Worm (Caenorhabditis elegans) whole organism, L3 larva: Measurements from ENCODE around the gene ZC443.4.

Experiments used
- R02D3.7 ChIP-seq: fragments of 150-350 bp; optimal IDR thresholded peaks from 2 replicates; lab custom pipeline; 2014; ENCODE audit warnings: missing biosample characterization, missing genetic modification characterization
- ZK546.5 ChIP-seq: sonication (generic microtip); optimal IDR thresholded peaks from 2 replicates; lab custom pipeline; 2017; ENCODE audit warnings: missing biosample characterization, missing genetic modification characterization
- aly-2 ChIP-seq: fragments of 150-350 bp; optimal IDR thresholded peaks from 2 replicates; lab custom pipeline; 2014; ENCODE audit warnings: missing biosample characterization, missing genetic modification characterization
- ama-1 ChIP-seq: fragments of 150-350 bp; optimal IDR thresholded peaks from 2 replicates; lab custom pipeline; 2018
- ceh-16 ChIP-seq: sonication (generic microtip); optimal IDR thresholded peaks from 2 replicates; lab custom pipeline; 2017; ENCODE audit warnings: missing biosample characterization, missing genetic modification characterization
- ceh-82 ChIP-seq: fragments of 150-350 bp; optimal IDR thresholded peaks from 2 replicates; lab custom pipeline; 2014; ENCODE audit warnings: missing biosample characterization, missing genetic modification characterization
- daf-12 ChIP-seq: fragments of 150-350 bp; optimal IDR thresholded peaks from 2 replicates; lab custom pipeline; 2014; ENCODE audit warnings: missing biosample characterization, missing genetic modification reagents, missing genetic modification characterization
- egl-5 ChIP-seq: fragments of 150-350 bp; optimal IDR thresholded peaks from 2 replicates; lab custom pipeline; 2017; ENCODE audit warnings: missing biosample characterization, missing genetic modification reagents, missing genetic modification characterization, inconsistent platforms
- elt-1 ChIP-seq: fragments of 150-350 bp; optimal IDR thresholded peaks from 2 replicates; lab custom pipeline; 2014; ENCODE audit warnings: missing biosample characterization, missing genetic modification characterization
- elt-2 ChIP-seq: sonication (generic microtip); optimal IDR thresholded peaks from 2 replicates; lab custom pipeline; 2016; ENCODE audit warnings: missing genetic modification reagents, mild to moderate bottlenecking, missing genetic modification characterization, missing compliant biosample characterization
- elt-3 ChIP-seq, 3 experiments: fragments of 150-350 bp in 1 of 3; sonication (generic microtip) in 2 of 3; optimal IDR thresholded peaks; 2 replicates in 2 of 3; 4 replicates in 1 of 3; lab custom pipeline; 2014 to 2017; ENCODE audit warnings: missing biosample characterization in 3 of 3, missing genetic modification characterization in 3 of 3
- eor-1 ChIP-seq, 2 experiments: fragments of 150-350 bp; optimal IDR thresholded peaks; 2 replicates each; lab custom pipeline; 2014 to 2018; ENCODE audit warnings: missing biosample characterization in 2 of 2, missing genetic modification characterization in 2 of 2
- fkh-10 ChIP-seq: sonication (generic microtip); optimal IDR thresholded peaks from 2 replicates; lab custom pipeline; 2017; ENCODE audit warnings: missing biosample characterization, missing genetic modification reagents, missing genetic modification characterization
- fkh-2 ChIP-seq: fragments of 150-350 bp; optimal IDR thresholded peaks from 2 replicates; lab custom pipeline; 2014; ENCODE audit warnings: missing biosample characterization, missing genetic modification reagents, missing genetic modification characterization
- hmg-11 ChIP-seq: sonication (generic microtip); optimal IDR thresholded peaks from 2 replicates; lab custom pipeline; 2016; ENCODE audit warnings: missing genetic modification characterization, missing compliant biosample characterization
- jun-1 ChIP-seq: fragments of 150-350 bp; optimal IDR thresholded peaks from 2 replicates; lab custom pipeline; 2014; ENCODE audit warnings: missing biosample characterization, missing genetic modification reagents, missing genetic modification characterization
- lin-39 ChIP-seq: fragments of 150-350 bp; optimal IDR thresholded peaks from 2 replicates; lab custom pipeline; 2018; ENCODE audit warnings: missing biosample characterization, missing genetic modification reagents, missing genetic modification characterization
- lsy-12 ChIP-seq: sonication (generic microtip); optimal IDR thresholded peaks from 2 replicates; lab custom pipeline; 2016; ENCODE audit warnings: mild to moderate bottlenecking, missing genetic modification characterization, missing compliant biosample characterization
- mdl-1 ChIP-seq: fragments of 150-350 bp; optimal IDR thresholded peaks from 2 replicates; lab custom pipeline; 2014; ENCODE audit warnings: missing biosample characterization, missing genetic modification characterization
- nfya-1 ChIP-seq: sonication (generic microtip); optimal IDR thresholded peaks from 2 replicates; lab custom pipeline; 2017; ENCODE audit warnings: missing genetic modification characterization, mild to moderate bottlenecking, missing compliant biosample characterization, antibody characterized with exemption, moderate library complexity; ENCODE audit not compliant: insufficient read depth
- nhr-11 ChIP-seq: fragments of 150-350 bp; optimal IDR thresholded peaks from 2 replicates; lab custom pipeline; 2014; ENCODE audit warnings: missing biosample characterization, missing genetic modification characterization
- nhr-12 ChIP-seq: fragments of 150-350 bp; optimal IDR thresholded peaks from 2 replicates; lab custom pipeline; 2014; ENCODE audit warnings: missing biosample characterization, missing genetic modification characterization
- nhr-23 ChIP-seq: fragments of 150-350 bp; optimal IDR thresholded peaks from 2 replicates; lab custom pipeline; 2014; ENCODE audit warnings: missing biosample characterization, missing genetic modification reagents, missing genetic modification characterization
- nhr-25 ChIP-seq: sonication (generic microtip); optimal IDR thresholded peaks from 2 replicates; lab custom pipeline; 2017; ENCODE audit warnings: missing biosample characterization, missing genetic modification characterization
- nhr-43 ChIP-seq: sonication (generic microtip); optimal IDR thresholded peaks from 2 replicates; lab custom pipeline; 2016; ENCODE audit warnings: mild to moderate bottlenecking, missing genetic modification characterization, missing compliant biosample characterization; ENCODE audit not compliant: poor library complexity, severe bottlenecking
- nhr-67 ChIP-seq: fragments of 150-350 bp; optimal IDR thresholded peaks from 2 replicates; lab custom pipeline; 2014; ENCODE audit warnings: missing biosample characterization, missing genetic modification characterization
- nhr-76 ChIP-seq: fragments of 150-350 bp; sonication (generic microtip); optimal IDR thresholded peaks from 5 replicates; lab custom pipeline; 2014; ENCODE audit warnings: missing biosample characterization, missing genetic modification characterization
- nhr-77 ChIP-seq: fragments of 150-350 bp; optimal IDR thresholded peaks from 2 replicates; lab custom pipeline; 2014; ENCODE audit warnings: missing biosample characterization, missing genetic modification characterization
- pha-4 ChIP-seq: fragments of 150-350 bp; optimal IDR thresholded peaks from 2 replicates; lab custom pipeline; 2014; ENCODE audit warnings: missing biosample characterization, missing genetic modification reagents, missing genetic modification characterization
- pqm-1 ChIP-seq: fragments of 150-350 bp; optimal IDR thresholded peaks from 2 replicates; lab custom pipeline; 2017; ENCODE audit warnings: missing biosample characterization, missing genetic modification characterization, inconsistent platforms
- sea-2 ChIP-seq: fragments of 150-350 bp; sonication (generic microtip); optimal IDR thresholded peaks from 4 replicates; lab custom pipeline; 2014; ENCODE audit warnings: missing biosample characterization, missing genetic modification reagents, missing genetic modification characterization
- skn-1 ChIP-seq: fragments of 150-350 bp; optimal IDR thresholded peaks from 2 replicates; lab custom pipeline; 2014; ENCODE audit warnings: missing biosample characterization, missing genetic modification characterization
- tbx-2 ChIP-seq: sonication (generic microtip); optimal IDR thresholded peaks from 2 replicates; lab custom pipeline; 2016; ENCODE audit warnings: mild to moderate bottlenecking, missing genetic modification characterization, missing compliant biosample characterization
- unc-39 ChIP-seq: sonication (generic microtip); optimal IDR thresholded peaks from 4 replicates; lab custom pipeline; 2017; ENCODE audit warnings: missing biosample characterization, missing genetic modification characterization
- unc-62 ChIP-seq: fragments of 150-350 bp; sonication (generic microtip); optimal IDR thresholded peaks from 4 replicates; lab custom pipeline; 2014; ENCODE audit warnings: missing biosample characterization, missing genetic modification reagents, missing genetic modification characterization
- ztf-11 ChIP-seq: fragments of 150-350 bp; optimal IDR thresholded peaks from 2 replicates; lab custom pipeline; 2014; ENCODE audit warnings: missing biosample characterization, missing genetic modification characterization

ZC443.4 gene

DNA sequence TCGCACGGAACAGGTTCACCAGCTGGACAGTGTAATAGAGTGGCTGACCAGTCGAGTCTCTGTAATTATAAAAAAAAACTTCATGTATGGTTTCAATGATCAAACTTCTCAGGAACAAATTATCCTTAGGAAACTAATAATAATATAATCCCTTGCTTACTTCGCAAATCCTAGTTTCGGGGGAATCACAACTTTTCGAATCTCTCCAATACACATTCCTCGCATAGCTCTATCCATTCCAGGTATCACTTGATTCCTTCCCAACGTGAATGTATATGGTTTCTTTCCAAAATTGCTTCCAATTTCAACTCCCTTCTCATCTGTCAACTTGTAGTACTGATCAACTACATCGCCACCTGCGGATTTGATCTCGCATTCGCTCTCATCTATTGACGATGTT, 33.3 kb downstream of the ZC443.4 start:
- no peak for TF ChIP-seq eor-1 (tag; optimal IDR thresholded peaks at IDR 0.05; lab: Kevin White, UChicago)

DNA sequence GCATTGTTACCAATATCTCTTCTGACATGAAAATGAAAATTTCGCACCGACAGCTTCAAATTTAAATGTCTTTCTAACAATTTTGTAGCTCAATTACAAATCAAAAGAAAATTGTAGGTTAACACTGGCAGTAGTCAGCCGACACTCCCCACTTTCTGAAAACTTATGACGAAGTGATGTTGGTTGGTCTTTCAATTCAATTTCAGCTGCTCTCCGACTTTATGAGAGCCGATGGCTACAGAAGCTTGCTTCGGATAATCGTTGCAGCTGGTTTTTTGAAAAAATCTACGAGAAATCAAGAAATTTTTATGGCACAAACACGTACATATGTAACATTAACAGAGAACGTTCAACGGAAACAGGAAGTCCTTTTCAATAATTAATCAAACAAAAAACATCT, 34.8 kb downstream of the ZC443.4 start, which contains the start of gene sre-20:
Gene sre-20 (minus strand): TSS at position 101 of the 400 bp plus-strand sequence.
- TF ChIP-seq nhr-23 (tag; lab: Kevin White, UChicago) (no peak), skn-1 (tag; lab: Kevin White, UChicago) (no peak)
- TF ChIP-seq, all 47 proteins: peak for 0

DNA sequence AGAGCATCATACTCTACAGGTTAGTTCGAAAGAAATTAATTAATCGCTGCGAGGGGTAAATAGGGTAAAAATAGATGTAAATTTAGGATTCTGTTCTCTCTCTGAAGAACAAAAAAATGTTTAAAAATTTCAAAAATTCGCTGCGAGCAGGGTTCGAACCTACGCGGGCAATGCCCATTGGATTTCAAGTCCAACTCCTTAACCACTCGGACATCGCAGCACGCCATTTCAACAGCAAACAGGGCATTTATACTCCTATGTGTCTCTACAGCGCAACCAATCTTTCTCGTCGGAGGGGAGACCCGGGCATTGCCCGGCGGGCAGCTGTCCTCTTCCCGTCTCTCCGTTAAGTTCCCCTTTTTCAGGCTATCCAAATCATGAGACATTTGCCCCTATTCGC, 39.4 kb downstream of the ZC443.4 start:
- TF ChIP-seq ZK546.5 (tag; lab: Kevin White, UChicago), result no peak
- TF ChIP-seq R02D3.7 (tag; lab: Kevin White, UChicago), result no peak
- peak; percentile 1 for TF ChIP-seq lin-39 (tag; lab: Kevin White, UChicago)
- no peak for TF ChIP-seq daf-12 (tag; lab: Kevin White, UChicago)
- no peak for TF ChIP-seq nhr-25 (tag; lab: Kevin White, UChicago)
- TF ChIP-seq egl-5 (tag; lab: Kevin White, UChicago), result no peak
- TF ChIP-seq pha-4 (tag; lab: Kevin White, UChicago), result peak; percentile 33
- no peak for TF ChIP-seq nhr-23 (tag; lab: Kevin White, UChicago)
- no peak for TF ChIP-seq nhr-67 (tag; lab: Kevin White, UChicago)
- TF ChIP-seq sea-2, result no peak
- TF ChIP-seq jun-1, result no peak
- TF ChIP-seq ceh-16 (tag; lab: Kevin White, UChicago), result no peak
- TF ChIP-seq nfya-1 (tag; lab: Kevin White, UChicago), result peak; percentile 49
- peak; percentile 64 for TF ChIP-seq hmg-11 (tag; lab: Kevin White, UChicago)
- peak; percentile 22 for TF ChIP-seq tbx-2 (tag; lab: Kevin White, UChicago)
- peak; percentile 29 for TF ChIP-seq nhr-43 (tag; lab: Kevin White, UChicago)
- no peak for TF ChIP-seq fkh-10
- TF ChIP-seq ztf-11, result no peak
- TF ChIP-seq lsy-12, result peak; percentile 57
- TF ChIP-seq nhr-76, result no peak
- peak; percentile 35 for TF ChIP-seq ceh-82
- no peak for TF ChIP-seq mdl-1 (tag; lab: Kevin White, UChicago)
- peak; percentile 28 for TF ChIP-seq elt-2 (tag; lab: Kevin White, UChicago)
- TF ChIP-seq unc-39, result no peak
- no peak for TF ChIP-seq nhr-11 (tag; lab: Kevin White, UChicago)
- no peak for TF ChIP-seq eor-1 (tag; optimal IDR thresholded peaks at IDR 0.05; lab: Kevin White, UChicago)
- no peak for TF ChIP-seq nhr-12
- no peak for TF ChIP-seq fkh-2 (tag; lab: Kevin White, UChicago)
- TF ChIP-seq elt-1, result no peak
- no peak for TF ChIP-seq ama-1 (lab: Kevin White, UChicago)
- no peak for TF ChIP-seq elt-3 (tag; optimal IDR thresholded peaks at IDR 0.05; lab: Kevin White, UChicago)
- TF ChIP-seq pqm-1 (tag; lab: Kevin White, UChicago), result peak; percentile 7

DNA sequence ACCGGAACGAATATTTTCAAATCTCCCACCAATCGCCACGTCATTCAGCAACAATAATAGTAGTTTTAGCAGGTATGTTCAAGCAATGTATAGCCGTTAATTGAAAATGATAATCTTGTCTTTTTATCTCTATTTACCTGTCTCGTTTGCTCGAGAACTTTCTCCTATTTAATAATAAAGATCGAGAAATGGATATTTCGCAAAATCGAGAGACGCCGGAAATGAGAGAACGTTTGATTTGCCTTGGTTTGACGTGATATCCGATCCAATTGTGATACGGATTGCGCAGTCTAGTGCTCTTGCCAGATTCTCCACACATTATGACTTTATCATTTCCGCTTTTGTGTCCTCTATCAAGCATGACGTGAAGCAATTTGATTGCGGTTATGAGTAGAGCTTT, 45.8 kb downstream of the ZC443.4 start:
- TF ChIP-seq nhr-43 (tag; lab: Kevin White, UChicago) (no peak), nhr-67 (tag; lab: Kevin White, UChicago) (no peak), pha-4 (tag; lab: Kevin White, UChicago) (no peak), nhr-23 (tag; lab: Kevin White, UChicago) (no peak), skn-1 (tag; lab: Kevin White, UChicago) (no peak), jun-1 (no peak), nhr-11 (tag; lab: Kevin White, UChicago) (no peak), ama-1 (lab: Kevin White, UChicago) (no peak), mdl-1 (tag; lab: Kevin White, UChicago) (no peak), nhr-77 (no peak), lin-39 (tag; lab: Kevin White, UChicago) (no peak), lsy-12 (no peak), aly-2 (tag; lab: Kevin White, UChicago) (no peak), fkh-2 (tag; lab: Kevin White, UChicago) (no peak), unc-62 (GFP tag; lab: Kevin White, UChicago) (no peak)
